Worm (Caenorhabditis elegans) whole organism, L2 larva: Measurements from ENCODE around the gene wrt-1.

Source experiments
- alr-1 ChIP-seq: fragments of 150-350 bp; optimal IDR thresholded peaks from 2 replicates; lab custom pipeline; 2014; ENCODE audit warnings: missing biosample characterization, missing genetic modification characterization
- ama-1 ChIP-seq: fragments of 150-350 bp; optimal IDR thresholded peaks from 2 replicates; lab custom pipeline; 2018; ENCODE audit warnings: inconsistent platforms
- fos-1 ChIP-seq: fragments of 150-350 bp; optimal IDR thresholded peaks from 2 replicates; lab custom pipeline; 2014; ENCODE audit warnings: missing biosample characterization, missing genetic modification characterization
- nhr-10 ChIP-seq: sonication (generic microtip); optimal IDR thresholded peaks from 2 replicates; lab custom pipeline; 2017; ENCODE audit warnings: missing biosample characterization, missing genetic modification characterization
- nhr-129 ChIP-seq: fragments of 150-350 bp; optimal IDR thresholded peaks from 2 replicates; lab custom pipeline; 2014; ENCODE audit warnings: missing biosample characterization, missing genetic modification characterization
- unc-39 ChIP-seq: fragments of 150-350 bp; optimal IDR thresholded peaks from 2 replicates; lab custom pipeline; 2014; ENCODE audit warnings: missing biosample characterization, missing genetic modification characterization
- ztf-4 ChIP-seq: fragments of 150-350 bp; optimal IDR thresholded peaks from 2 replicates; lab custom pipeline; 2014; ENCODE audit warnings: missing biosample characterization, missing genetic modification characterization

ce11 chrII:7499390-7499789 lies 31.4 kb upstream of the wrt-1 start, which contains the start of gene srab-14:
- TF ChIP-seq nhr-129 (tag; lab: Kevin White, UChicago), result no peak
- no peak for TF ChIP-seq ama-1
- TF ChIP-seq nhr-10 (tag; lab: Kevin White, UChicago), result no peak
- no peak for TF ChIP-seq unc-39
- no peak for TF ChIP-seq alr-1 (tag; lab: Kevin White, UChicago)
- no peak for TF ChIP-seq fos-1 (tag; lab: Kevin White, UChicago)
- no peak for TF ChIP-seq ztf-4
